Fruit fly (Drosophila melanogaster) whole organism, wandering third instar larva: Measurements from ENCODE around the gene rtet.

Experiments
- Abd-B ChIP-seq: fragments of >200 bp; optimal IDR thresholded peaks from 2 replicates; lab custom pipeline; 2017; ENCODE audit warnings: missing biosample characterization, missing genetic modification characterization
- CG32264 ChIP-seq: fragments of 200-800 bp; sonication (Bioruptor generic); optimal IDR thresholded peaks from 2 replicates; lab custom pipeline; 2016; ENCODE audit warnings: missing biosample characterization, missing genetic modification characterization
- CG9705 ChIP-seq: fragments of 200-800 bp; sonication (Bioruptor generic); optimal IDR thresholded peaks from 2 replicates; lab custom pipeline; 2018; ENCODE audit warnings: missing biosample characterization, mild to moderate bottlenecking, missing genetic modification characterization
- CrebA ChIP-seq: fragments of 200-800 bp; sonication (Bioruptor generic); optimal IDR thresholded peaks from 2 replicates; lab custom pipeline; 2016; ENCODE audit warnings: missing biosample characterization, mild to moderate bottlenecking, missing genetic modification characterization, borderline replicate concordance
- Dfd ChIP-seq: fragments of >200 bp; optimal IDR thresholded peaks from 2 replicates; lab custom pipeline; 2017; ENCODE audit warnings: missing biosample characterization, missing genetic modification characterization
- Dif ChIP-seq: fragments of 200-275, 200-300 bp; sonication (Bioruptor generic); optimal IDR thresholded peaks from 2 replicates; lab custom pipeline; 2018; ENCODE audit warnings: missing biosample characterization, missing genetic modification characterization; ENCODE audit not compliant: partially characterized antibody
- GATAd ChIP-seq: sonication (Bioruptor generic); optimal IDR thresholded peaks from 2 replicates; lab custom pipeline; 2016; ENCODE audit warnings: missing biosample characterization, missing genetic modification characterization
- HLH106 ChIP-seq: fragments of 200-800 bp; optimal IDR thresholded peaks from 3 replicates; lab custom pipeline; 2019; ENCODE audit warnings: missing biosample characterization, mild to moderate bottlenecking, missing genetic modification characterization, moderate library complexity
- Hnf4 ChIP-seq: fragments of 200-800 bp; sonication (Bioruptor generic); optimal IDR thresholded peaks from 2 replicates; lab custom pipeline; 2016; ENCODE audit warnings: missing biosample characterization, mild to moderate bottlenecking, missing genetic modification characterization
- Hr78 ChIP-seq: fragments of >200 bp; optimal IDR thresholded peaks from 2 replicates; lab custom pipeline; 2017; ENCODE audit warnings: missing biosample characterization, missing genetic modification characterization
- Hr83 ChIP-seq: fragments of 200-300 bp; sonication (Bioruptor generic); optimal IDR thresholded peaks from 2 replicates; lab custom pipeline; 2016; ENCODE audit warnings: missing biosample characterization, mild to moderate bottlenecking, missing genetic modification characterization, moderate library complexity; ENCODE audit not compliant: poor library complexity, severe bottlenecking
- Jra ChIP-seq: sonication (Bioruptor generic); optimal IDR thresholded peaks from 2 replicates; lab custom pipeline; 2016; ENCODE audit warnings: missing biosample characterization, missing genetic modification characterization
- Mio ChIP-seq: sonication (Bioruptor generic); optimal IDR thresholded peaks from 2 replicates; lab custom pipeline; 2016; ENCODE audit warnings: missing biosample characterization, missing genetic modification characterization
- Myc ChIP-seq: fragments of >200 bp; optimal IDR thresholded peaks from 2 replicates; lab custom pipeline; 2017
- N ChIP-seq: fragments of >200 bp; optimal IDR thresholded peaks from 2 replicates; lab custom pipeline; 2018; ENCODE audit warnings: missing biosample characterization, missing external identifiers, missing genetic modification characterization
- OdsH ChIP-seq: fragments of 200-800 bp; sonication (Bioruptor generic); optimal IDR thresholded peaks from 2 replicates; lab custom pipeline; 2016; ENCODE audit warnings: missing biosample characterization, mild to moderate bottlenecking, missing genetic modification characterization
- Rel ChIP-seq, 2 experiments: fragments of 200-800 bp; sonication (Bioruptor generic) in 1 of 2; optimal IDR thresholded peaks; 2 replicates in 1 of 2; 3 replicates in 1 of 2; lab custom pipeline; 2016 to 2019; ENCODE audit warnings: mild to moderate bottlenecking in 2 of 2, missing biosample characterization in 2 of 2, missing genetic modification characterization in 2 of 2, moderate library complexity in 1 of 2
- Sp1 ChIP-seq: fragments of 200-800 bp; sonication (Bioruptor generic); optimal IDR thresholded peaks from 3 replicates; lab custom pipeline; 2019; ENCODE audit warnings: missing biosample characterization, mild to moderate bottlenecking, missing genetic modification characterization, moderate library complexity
- Vsx2 ChIP-seq: fragments of 200-300, 225-300 bp; sonication (Bioruptor generic); optimal IDR thresholded peaks from 2 replicates; lab custom pipeline; 2018; ENCODE audit warnings: missing biosample characterization, missing genetic modification characterization; ENCODE audit not compliant: partially characterized antibody
- br ChIP-seq: fragments of 200-800 bp; sonication (Bioruptor generic); optimal IDR thresholded peaks from 2 replicates; lab custom pipeline; 2016; ENCODE audit warnings: missing biosample characterization, missing genetic modification characterization
- brk ChIP-seq: fragments of 200-800 bp; sonication (Bioruptor generic); optimal IDR thresholded peaks from 2 replicates; lab custom pipeline; 2016; ENCODE audit warnings: missing biosample characterization, mild to moderate bottlenecking, missing genetic modification characterization
- dl ChIP-seq, 2 experiments: fragments of 175-275, 200-275 bp in 1 of 2; fragments of 200-275 bp in 1 of 2; sonication (Bioruptor generic); optimal IDR thresholded peaks; lab custom pipeline; 2018; ENCODE audit warnings: mild to moderate bottlenecking in 2 of 2, missing biosample characterization in 2 of 2, missing genetic modification characterization in 2 of 2, moderate library complexity in 2 of 2; ENCODE audit not compliant: partially characterized antibody in 2 of 2, insufficient read depth in 1 of 2
- dmrt93B ChIP-seq: fragments of 200-800 bp; sonication (Bioruptor generic); optimal IDR thresholded peaks from 2 replicates; lab custom pipeline; 2018; ENCODE audit warnings: missing biosample characterization, mild to moderate bottlenecking, missing genetic modification characterization
- dsf ChIP-seq: sonication (Bioruptor generic); optimal IDR thresholded peaks from 2 replicates; lab custom pipeline; 2016; ENCODE audit warnings: missing biosample characterization, missing genetic modification characterization, borderline replicate concordance
- ey ChIP-seq: fragments of 200-800 bp; sonication (Bioruptor generic); optimal IDR thresholded peaks from 2 replicates; lab custom pipeline; 2016; ENCODE audit warnings: missing biosample characterization, missing genetic modification characterization
- foxo ChIP-seq, 2 experiments: fragments of 200-800 bp; sonication (Bioruptor generic); optimal IDR thresholded peaks; 2 replicates in 1 of 2; 3 replicates in 1 of 2; lab custom pipeline; 2016 to 2017; ENCODE audit warnings: missing biosample characterization in 2 of 2, missing genetic modification characterization in 2 of 2
- fru ChIP-seq: fragments of 200-800 bp; sonication (Bioruptor generic); optimal IDR thresholded peaks from 3 replicates; lab custom pipeline; 2016; ENCODE audit warnings: missing biosample characterization, mild to moderate bottlenecking, missing genetic modification characterization
- h ChIP-seq: fragments of 200-800 bp; sonication (Bioruptor generic); optimal IDR thresholded peaks from 3 replicates; lab custom pipeline; 2016; ENCODE audit warnings: missing biosample characterization, mild to moderate bottlenecking, missing genetic modification characterization
- jim ChIP-seq: fragments of 175-275, 200-325 bp; sonication (Bioruptor generic); optimal IDR thresholded peaks from 2 replicates; lab custom pipeline; 2016; ENCODE audit warnings: missing biosample characterization, mild to moderate bottlenecking, missing genetic modification characterization
- pan ChIP-seq: fragments of >200 bp; optimal IDR thresholded peaks from 2 replicates; lab custom pipeline; 2017
- psq ChIP-seq: fragments of 200-800 bp; sonication (Bioruptor generic); optimal IDR thresholded peaks from 3 replicates; lab custom pipeline; 2017; ENCODE audit warnings: missing biosample characterization, mild to moderate bottlenecking, missing genetic modification characterization, moderate library complexity
- rgr ChIP-seq: fragments of 200-800 bp; sonication (Bioruptor generic); optimal IDR thresholded peaks from 3 replicates; lab custom pipeline; 2016; ENCODE audit warnings: missing biosample characterization, mild to moderate bottlenecking, missing genetic modification characterization
- sage ChIP-seq: fragments of 200-800 bp; sonication (Bioruptor generic); optimal IDR thresholded peaks from 2 replicates; lab custom pipeline; 2016; ENCODE audit warnings: missing biosample characterization, mild to moderate bottlenecking, missing genetic modification characterization
- sv ChIP-seq: fragments of 200-800 bp; sonication (Bioruptor generic); optimal IDR thresholded peaks from 3 replicates; lab custom pipeline; 2016; ENCODE audit warnings: missing biosample characterization, missing genetic modification characterization
- tai ChIP-seq: sonication (Bioruptor generic); optimal IDR thresholded peaks from 2 replicates; lab custom pipeline; 2016; ENCODE audit warnings: missing biosample characterization, missing genetic modification characterization
- usp ChIP-seq: fragments of >200 bp; optimal IDR thresholded peaks from 2 replicates; lab custom pipeline; 2017; ENCODE audit warnings: missing biosample characterization, missing genetic modification characterization
- woc ChIP-seq: sonication (Bioruptor generic); optimal IDR thresholded peaks from 2 replicates; lab custom pipeline; 2016; ENCODE audit warnings: missing biosample characterization, mild to moderate bottlenecking, missing genetic modification characterization

The rtet gene

DNA sequence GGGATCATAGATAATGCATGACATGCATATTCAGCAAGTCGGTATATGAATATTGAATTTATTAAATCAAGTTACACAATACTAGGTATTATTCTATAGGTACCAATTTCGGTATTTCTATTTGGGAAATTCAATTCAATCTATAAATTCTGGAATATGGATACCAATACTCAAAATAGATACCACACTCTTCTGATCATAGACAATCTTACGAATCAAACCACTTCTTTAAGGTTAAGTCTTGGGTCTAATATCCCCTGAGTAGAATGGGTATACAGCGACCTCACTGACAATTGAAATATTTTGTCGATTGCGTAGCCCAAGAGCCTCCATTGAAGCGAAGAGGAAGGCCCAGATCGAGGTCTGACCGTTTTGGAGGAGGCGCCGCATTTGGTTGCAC lies 15.4 kb upstream of the rtet start:
- TF ChIP-seq br (GFP tag; lab: Kevin White, UChicago) (no peak), dmrt93B (GFP tag; lab: Kevin White, UChicago) (no peak)

DNA sequence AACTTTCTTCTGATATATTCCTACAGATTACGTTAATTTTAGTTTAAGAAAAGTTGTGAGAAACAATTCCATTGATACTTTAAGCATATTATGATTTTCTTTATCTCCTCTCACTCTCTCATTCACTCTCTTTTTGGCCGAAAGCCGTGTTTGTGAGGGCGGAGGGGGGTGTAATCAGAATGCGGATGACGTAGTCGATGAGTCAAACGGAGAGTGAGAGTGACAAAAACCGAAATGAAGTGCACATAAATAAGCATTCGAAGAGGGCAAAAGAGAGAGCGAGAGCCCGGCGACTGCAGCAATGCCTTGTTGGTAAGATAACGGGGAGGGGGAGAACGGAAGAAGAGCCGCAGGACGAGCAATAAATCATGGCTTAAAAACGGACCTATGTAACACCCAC lies 14.0 kb upstream of the rtet start:
- TF ChIP-seq Dif (peak; percentile 59), jim (no peak), Jra (GFP tag; lab: Kevin White, UChicago) (peak; percentile 9), dsf (GFP tag; lab: Kevin White, UChicago) (no peak)

DNA sequence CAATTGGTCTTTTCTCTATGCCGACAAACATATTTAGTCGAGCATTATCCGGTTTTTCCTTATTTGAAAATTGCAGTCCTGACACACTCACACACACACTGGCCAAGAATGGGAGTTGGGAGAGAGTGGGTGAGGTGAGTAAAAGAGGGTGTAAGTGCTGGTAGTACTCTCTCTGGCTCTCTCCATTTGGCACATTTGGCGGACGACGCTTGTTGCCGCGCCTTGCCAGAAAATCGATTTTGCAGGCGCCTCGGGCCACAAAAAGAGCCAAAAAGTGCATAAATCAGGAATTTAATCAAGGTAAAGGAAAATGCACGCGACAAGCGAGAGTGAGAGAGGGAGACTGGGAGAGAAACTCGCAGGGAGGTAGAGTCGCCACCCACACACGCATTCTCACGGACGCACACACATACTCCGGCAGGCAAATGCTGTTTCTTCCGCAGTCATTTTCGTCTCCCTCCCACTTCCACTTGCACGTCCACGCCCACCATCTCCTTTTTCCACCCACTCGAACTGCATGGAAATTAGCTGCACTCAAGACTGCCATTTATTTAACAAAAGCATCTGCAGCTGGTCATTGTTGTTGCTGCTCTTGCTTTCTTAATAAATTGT lies 11.6 kb upstream of the rtet start:
- TF ChIP-seq dl (GFP tag; optimal IDR thresholded peaks at IDR 0.05; lab: Kevin White, UChicago; ENCODE audit: insufficient read depth in 1 of 2, partially characterized antibody in 2 of 2) (no peak), Hr83 (GFP tag; lab: Kevin White, UChicago) (no peak)

DNA sequence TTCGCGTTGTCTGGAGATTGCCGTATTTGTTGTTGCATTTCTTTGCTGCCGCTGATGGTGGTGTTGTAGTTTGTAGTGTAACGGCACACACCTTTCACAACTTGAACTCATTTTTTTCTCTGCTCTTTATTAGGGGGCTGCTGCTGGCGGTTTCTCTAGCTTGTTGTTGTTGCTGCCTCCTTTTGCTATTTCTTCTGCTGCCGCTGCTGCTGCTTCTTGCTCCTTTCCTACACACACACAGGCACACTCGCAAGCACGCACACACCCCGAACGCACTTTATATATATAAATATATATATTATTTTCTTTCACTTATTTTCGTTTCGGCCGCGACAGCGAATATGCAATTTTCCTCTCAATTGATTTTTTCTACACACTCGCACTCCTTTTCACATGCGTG lies 11.1 kb upstream of the rtet start:
- TF ChIP-seq Vsx2 (GFP tag; lab: Kevin White, UChicago): no peak
- no peak for TF ChIP-seq rgr (GFP tag; lab: Kevin White, UChicago)
- no peak for TF ChIP-seq N (GFP tag; lab: Kevin White, UChicago)
- no peak for TF ChIP-seq Hnf4 (GFP tag; lab: Kevin White, UChicago)
- no peak for TF ChIP-seq CG9705
- no peak for TF ChIP-seq foxo (GFP tag; optimal IDR thresholded peaks at IDR 0.05; lab: Kevin White, UChicago)
- TF ChIP-seq Sp1 (GFP tag; lab: Kevin White, UChicago): no peak
- TF ChIP-seq dsf (GFP tag; lab: Kevin White, UChicago): no peak
- TF ChIP-seq dmrt93B (GFP tag; lab: Kevin White, UChicago): no peak
- TF ChIP-seq Rel (GFP tag; optimal IDR thresholded peaks at IDR 0.05; lab: Kevin White, UChicago): no peak
- no peak for TF ChIP-seq Rel (tag; optimal IDR thresholded peaks at IDR 0.05; lab: Kevin White, UChicago)
- no peak for TF ChIP-seq sage
- no peak for TF ChIP-seq usp
- no peak for TF ChIP-seq Myc
- TF ChIP-seq Dfd (GFP tag; lab: Kevin White, UChicago): no peak
- TF ChIP-seq dl (GFP tag; optimal IDR thresholded peaks at IDR 0.05; lab: Kevin White, UChicago; ENCODE audit: insufficient read depth in 1 of 2, partially characterized antibody in 2 of 2): no peak
- TF ChIP-seq CrebA (GFP tag; lab: Kevin White, UChicago): no peak
- TF ChIP-seq pan (lab: Kevin White, UChicago): no peak
- no peak for TF ChIP-seq woc (GFP tag; lab: Kevin White, UChicago)
- no peak for TF ChIP-seq Mio (GFP tag; lab: Kevin White, UChicago)
- no peak for TF ChIP-seq h (GFP tag; lab: Kevin White, UChicago)

DNA sequence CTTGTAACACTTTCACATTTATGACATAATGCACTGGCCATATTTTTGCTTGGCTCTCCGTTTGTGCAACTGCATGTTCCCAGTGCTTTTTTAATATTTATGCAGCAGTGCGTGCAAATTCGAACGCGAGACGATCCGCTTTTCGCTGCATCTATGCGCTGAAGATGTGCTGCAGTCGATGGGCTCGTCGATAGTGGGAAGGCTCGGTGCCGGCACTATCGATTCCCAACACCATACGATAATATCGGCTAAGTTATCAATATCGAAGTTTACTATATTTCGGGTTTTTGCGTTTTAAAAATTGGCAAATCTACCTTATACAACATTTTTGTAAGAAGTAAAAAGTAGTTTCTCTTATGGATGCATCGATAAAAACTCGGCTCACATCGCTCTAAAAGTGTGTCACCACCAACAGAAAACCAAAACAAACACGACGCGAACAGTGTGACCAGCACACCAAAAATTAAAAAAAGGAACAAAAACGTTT lies 10.6 kb upstream of the rtet start, which contains the start of gene RhoGAP93B:
RhoGAP93B (minus strand) TSS at position 197 of the 487 bp plus-strand sequence.
- TF ChIP-seq woc (GFP tag; lab: Kevin White, UChicago): peak; percentile 87
- no peak for TF ChIP-seq Dfd (GFP tag; lab: Kevin White, UChicago)
- peak; percentile 75 for TF ChIP-seq ey
- no peak for TF ChIP-seq Dif
- TF ChIP-seq pan (lab: Kevin White, UChicago): no peak
- no peak for TF ChIP-seq dl (GFP tag; optimal IDR thresholded peaks at IDR 0.05; lab: Kevin White, UChicago; ENCODE audit: insufficient read depth in 1 of 2, partially characterized antibody in 2 of 2)
- peak; percentile 36 to 83 for TF ChIP-seq foxo (GFP tag; optimal IDR thresholded peaks at IDR 0.05; lab: Kevin White, UChicago)
- no peak for TF ChIP-seq GATAd (GFP tag; lab: Kevin White, UChicago)
- peak; percentile 53 for TF ChIP-seq Hr83 (GFP tag; lab: Kevin White, UChicago)
- TF ChIP-seq OdsH (GFP tag; lab: Kevin White, UChicago): peak; percentile 65
- TF ChIP-seq Rel (GFP tag; optimal IDR thresholded peaks at IDR 0.05; lab: Kevin White, UChicago): no peak
- TF ChIP-seq Rel (tag; optimal IDR thresholded peaks at IDR 0.05; lab: Kevin White, UChicago): peak; percentile 68
- peak; percentile 83 for TF ChIP-seq rgr (GFP tag; lab: Kevin White, UChicago)
- peak; percentile 97 for TF ChIP-seq Jra (GFP tag; lab: Kevin White, UChicago)
- no peak for TF ChIP-seq sage
- peak; percentile 35 for TF ChIP-seq sv
- no peak for TF ChIP-seq CrebA (GFP tag; lab: Kevin White, UChicago)
- peak; percentile 29 for TF ChIP-seq jim
- peak; percentile 65 for TF ChIP-seq CG32264 (GFP tag; lab: Kevin White, UChicago)
- TF ChIP-seq dsf (GFP tag; lab: Kevin White, UChicago): peak; percentile 93
- TF ChIP-seq br (GFP tag; lab: Kevin White, UChicago): peak; percentile 83
- no peak for TF ChIP-seq Abd-B (GFP tag; lab: Kevin White, UChicago)
- TF ChIP-seq psq (GFP tag; lab: Kevin White, UChicago): peak; percentile 82
- TF ChIP-seq fru (GFP tag; lab: Kevin White, UChicago): peak; percentile 91
- TF ChIP-seq Hr78 (GFP tag; lab: Kevin White, UChicago): no peak
- peak; percentile 19 for TF ChIP-seq Myc
- peak; percentile 82 for TF ChIP-seq h (GFP tag; lab: Kevin White, UChicago)
- TF ChIP-seq dmrt93B (GFP tag; lab: Kevin White, UChicago): no peak
- TF ChIP-seq brk (GFP tag; lab: Kevin White, UChicago): no peak
- TF ChIP-seq CG9705: peak; percentile 84
- no peak for TF ChIP-seq N (GFP tag; lab: Kevin White, UChicago)
- no peak for TF ChIP-seq tai
- peak; percentile 84 for TF ChIP-seq HLH106 (tag; lab: Kevin White, UChicago)
